Worm (Caenorhabditis elegans): ENCODE data around the gene vha-20.
A peak's percentile ranks its signal among the peaks of the same experiment; 100 is the strongest.

DNA sequence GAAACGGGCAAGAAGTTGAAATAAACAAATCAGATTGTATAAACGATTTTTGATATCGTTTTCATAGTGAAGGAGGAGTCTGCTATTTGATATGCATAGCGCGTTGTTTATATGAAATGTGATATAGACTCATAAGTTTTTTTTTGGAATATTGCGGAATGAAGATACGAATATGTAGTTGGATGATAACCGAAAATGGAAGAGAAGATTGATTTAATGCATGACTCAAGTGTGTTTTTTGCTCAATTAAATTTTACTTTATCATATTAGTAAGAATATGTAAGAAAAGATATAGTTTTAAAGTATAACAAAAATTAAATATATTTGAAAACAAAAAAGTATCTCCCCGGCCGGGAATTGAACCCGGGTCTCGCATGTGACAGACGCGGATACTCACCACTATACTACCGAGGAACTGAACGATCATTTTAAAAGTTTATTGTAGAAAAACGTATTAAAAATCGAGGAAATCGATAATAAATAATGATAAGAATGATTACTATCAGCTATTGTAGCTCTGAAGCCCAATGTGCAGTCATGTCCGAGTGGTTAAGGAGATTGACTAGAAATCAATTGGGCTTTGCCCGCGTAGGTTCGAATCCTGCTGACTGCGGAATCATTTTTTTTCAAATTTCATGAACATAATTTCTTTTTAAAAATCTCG is 2.5 kb downstream of the vha-20 start, which contains the start of gene lgc-25:
- no peak for TF ChIP-seq unc-62 (GFP tag; optimal IDR thresholded peaks at IDR 0.05)
- TF ChIP-seq somi-1 (GFP tag; optimal IDR thresholded peaks at IDR 0.05) = no peak
- peak; percentile 5 for TF ChIP-seq lin-54 (GFP tag; optimal IDR thresholded peaks at IDR 0.05)
- no peak for TF ChIP-seq pha-4 (tag; optimal IDR thresholded peaks at IDR 0.05)

Data from whole organism, young adult.